Fruit fly (Drosophila melanogaster) whole organism, pupa: ENCODE results near the gene ph-d.

Source experiments
- CG32121 ChIP-seq: fragments of 200-800 bp; sonication (Bioruptor generic); IDR thresholded peaks from 2 replicates; pipeline ENCODE4 v1.3.6; 2022; ENCODE audit warnings: missing biosample characterization, missing genetic modification characterization
- CG34367 ChIP-seq: fragments of 200-800 bp; sonication (Bioruptor generic); optimal IDR thresholded peaks from 2 replicates; lab custom pipeline; 2018; ENCODE audit warnings: missing biosample characterization, mild to moderate bottlenecking, missing genetic modification characterization
- EcR ChIP-seq: fragments of 200-800 bp; sonication (Bioruptor generic); optimal IDR thresholded peaks from 3 replicates; lab custom pipeline; 2019; ENCODE audit warnings: missing biosample characterization, missing genetic modification characterization, mild to moderate bottlenecking, moderate library complexity, missing genetic modification reagents
- fd96Ca ChIP-seq: fragments of 200-800 bp; sonication (Bioruptor generic); IDR thresholded peaks from 3 replicates; pipeline ENCODE4 v1.3.6; 2022; ENCODE audit warnings: missing biosample characterization, missing genetic modification characterization
- gl ChIP-seq: fragments of 200-800 bp; sonication (Bioruptor generic); optimal IDR thresholded peaks from 2 replicates; lab custom pipeline; 2018; ENCODE audit warnings: missing biosample characterization, mild to moderate bottlenecking, missing genetic modification characterization

DNA sequence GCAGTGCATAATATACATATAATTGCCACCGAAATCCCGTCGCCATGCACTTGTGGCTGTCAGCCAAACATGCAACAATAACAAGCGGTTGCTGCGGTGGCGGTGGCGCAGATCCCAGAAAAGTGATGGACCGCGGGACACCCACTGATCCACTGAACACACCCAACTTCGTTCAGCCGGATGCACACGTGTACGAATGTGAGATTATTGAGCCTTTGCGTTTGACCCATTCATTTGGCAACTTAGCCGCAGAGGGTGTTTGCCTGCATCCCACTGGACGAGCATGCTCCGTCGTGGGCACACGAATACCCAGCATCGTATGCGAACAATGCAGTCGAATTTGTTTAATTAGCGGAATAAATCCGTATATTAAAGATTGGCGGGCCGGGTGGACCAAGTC is 42.3 kb upstream of the ph-d start:
- TF ChIP-seq CG34367 (tag; lab: Kevin White, UChicago) (no peak), gl (no peak), fd96Ca (peak; percentile 80), EcR (GFP tag; lab: Kevin White, UChicago) (no peak), CG32121 (GFP tag; lab: Robert Waterston, UW) (peak; percentile 82)
